Worm (Caenorhabditis elegans) whole organism, L2 larva: ENCODE measurements around the gene cls-2.

Experiments
- aly-2 ChIP-seq: fragments of 150-350 bp; optimal IDR thresholded peaks from 2 replicates; lab custom pipeline; 2014; ENCODE audit warnings: missing biosample characterization, missing genetic modification characterization
- ama-1 ChIP-seq: fragments of 150-350 bp; optimal IDR thresholded peaks from 2 replicates; lab custom pipeline; 2018; ENCODE audit warnings: inconsistent platforms
- dmd-4 ChIP-seq: sonication (generic microtip); optimal IDR thresholded peaks from 2 replicates; lab custom pipeline; 2017; ENCODE audit warnings: missing biosample characterization, missing genetic modification characterization
- lin-39 ChIP-seq: fragments of 150-350 bp; optimal IDR thresholded peaks from 2 replicates; lab custom pipeline; 2014; ENCODE audit warnings: missing biosample characterization, missing genetic modification reagents, missing genetic modification characterization
- lsy-2 ChIP-seq, 2 experiments: fragments of 150-350 bp in 1 of 2; sonication (generic microtip) in 1 of 2; optimal IDR thresholded peaks; 2 replicates each; lab custom pipeline; 2014 to 2017; ENCODE audit warnings: missing biosample characterization in 2 of 2, missing genetic modification characterization in 2 of 2
- mab-5 ChIP-seq: fragments of 150-350 bp; optimal IDR thresholded peaks from 2 replicates; lab custom pipeline; 2014; ENCODE audit warnings: missing biosample characterization, missing genetic modification characterization
- nhr-21 ChIP-seq: fragments of 150-350 bp; optimal IDR thresholded peaks from 2 replicates; lab custom pipeline; 2014; ENCODE audit warnings: missing biosample characterization, missing genetic modification characterization
- skn-1 ChIP-seq: sonication (generic microtip); optimal IDR thresholded peaks from 2 replicates; lab custom pipeline; 2017; ENCODE audit warnings: missing biosample characterization, missing genetic modification characterization
- snpc-4 ChIP-seq: fragments of 150-350 bp; optimal IDR thresholded peaks from 2 replicates; lab custom pipeline; 2014; ENCODE audit warnings: missing biosample characterization, missing genetic modification characterization
- ztf-1 ChIP-seq: fragments of 200-800 bp; sonication (Bioruptor generic); conservative IDR thresholded peaks from 2 replicates; pipeline ENCODE4 v1.3.6; 2022; ENCODE audit warnings: missing genetic modification characterization, missing compliant biosample characterization
- ztf-11 ChIP-seq: sonication (generic microtip); optimal IDR thresholded peaks from 2 replicates; lab custom pipeline; 2017; ENCODE audit warnings: missing biosample characterization, missing genetic modification characterization
- ztf-4 ChIP-seq: fragments of 150-350 bp; optimal IDR thresholded peaks from 2 replicates; lab custom pipeline; 2014; ENCODE audit warnings: missing biosample characterization, missing genetic modification characterization

DNA sequence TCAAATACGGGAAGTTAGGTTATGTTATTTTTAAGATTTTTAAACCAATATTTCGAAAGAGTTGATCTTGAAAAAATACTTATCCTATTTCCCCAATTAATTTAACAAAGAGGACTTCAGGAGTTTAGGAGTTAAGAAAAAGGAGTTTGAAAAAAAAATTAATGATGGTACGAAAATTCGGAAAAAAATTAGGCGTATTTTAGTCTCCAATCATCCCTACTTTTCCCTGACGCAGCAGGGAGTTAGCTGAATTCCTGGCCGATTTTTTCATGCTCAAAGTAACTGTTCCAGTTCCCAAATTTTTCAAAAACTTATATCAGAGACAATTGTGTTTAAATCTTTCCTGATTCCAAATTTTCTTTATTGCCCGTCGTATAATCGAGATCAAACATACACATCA, 31.2 kb upstream of the cls-2 start:
- TF ChIP-seq ztf-11 (tag; lab: Kevin White, UChicago) (no peak), aly-2 (no peak), lsy-2 (tag; optimal IDR thresholded peaks at IDR 0.05; lab: Kevin White, UChicago) (no peak), nhr-21 (tag; lab: Kevin White, UChicago) (no peak), mab-5 (no peak), ztf-1 (no peak), dmd-4 (no peak), ztf-4 (tag; lab: Kevin White, UChicago) (no peak), snpc-4 (tag; lab: Kevin White, UChicago) (no peak), lin-39 (tag; lab: Kevin White, UChicago) (no peak), skn-1 (tag; lab: Kevin White, UChicago) (no peak), ama-1 (lab: Kevin White, UChicago) (no peak)
